Worm (Caenorhabditis elegans) whole organism, late embryonic: ENCODE data around the gene nhr-181.

Experiments used
- C38D4.7 ChIP-seq: fragments of 200-800 bp; sonication (Bioruptor generic); optimal IDR thresholded peaks from 2 replicates; lab custom pipeline; 2018; ENCODE audit warnings: mild to moderate bottlenecking, missing genetic modification characterization, moderate library complexity, missing compliant biosample characterization
- K02D7.2 ChIP-seq: sonication (generic microtip); optimal IDR thresholded peaks from 2 replicates; lab custom pipeline; 2017; ENCODE audit warnings: mild to moderate bottlenecking, missing genetic modification characterization, missing compliant biosample characterization
- K09A11.1 ChIP-seq: sonication (generic microtip); optimal IDR thresholded peaks from 2 replicates; lab custom pipeline; 2017; ENCODE audit warnings: antibody characterized with exemption, mild to moderate bottlenecking, missing genetic modification characterization, missing compliant biosample characterization; ENCODE audit not compliant: insufficient read depth
- T23F11.4 ChIP-seq: fragments of 200-800 bp; sonication (Bioruptor generic); optimal IDR thresholded peaks from 2 replicates; lab custom pipeline; 2018; ENCODE audit warnings: mild to moderate bottlenecking, missing genetic modification characterization, missing compliant biosample characterization
- ahr-1 ChIP-seq: sonication (generic microtip); optimal IDR thresholded peaks from 2 replicates; lab custom pipeline; 2016; ENCODE audit warnings: missing genetic modification characterization, missing compliant biosample characterization
- ceh-2 ChIP-seq: sonication (generic microtip); optimal IDR thresholded peaks from 2 replicates; lab custom pipeline; 2016; ENCODE audit warnings: missing genotype, missing genetic modification characterization, missing compliant biosample characterization
- ceh-22 ChIP-seq: sonication (generic microtip); optimal IDR thresholded peaks from 2 replicates; lab custom pipeline; 2017; ENCODE audit warnings: missing biosample characterization, missing genetic modification characterization
- ceh-24 ChIP-seq: sonication (generic microtip); optimal IDR thresholded peaks from 2 replicates; lab custom pipeline; 2016; ENCODE audit warnings: mild to moderate bottlenecking, missing genetic modification characterization, missing compliant biosample characterization
- ceh-45 ChIP-seq: fragments of 200-800 bp; sonication (Bioruptor generic); IDR thresholded peaks from 2 replicates; pipeline ENCODE4 v1.3.6; 2022; ENCODE audit warnings: missing genetic modification reagents, missing genetic modification characterization, missing compliant biosample characterization
- ceh-48 ChIP-seq: sonication (generic microtip); optimal IDR thresholded peaks from 2 replicates; lab custom pipeline; 2016; ENCODE audit warnings: missing genetic modification characterization, inconsistent platforms, missing compliant biosample characterization
- che-1 ChIP-seq: sonication (generic microtip); optimal IDR thresholded peaks from 2 replicates; lab custom pipeline; 2016; ENCODE audit warnings: mild to moderate bottlenecking, missing genetic modification characterization, missing compliant biosample characterization
- dve-1 ChIP-seq: sonication (generic microtip); optimal IDR thresholded peaks from 2 replicates; lab custom pipeline; 2017; ENCODE audit warnings: antibody characterized with exemption, mild to moderate bottlenecking, missing genetic modification characterization, missing compliant biosample characterization
- ets-4 ChIP-seq: sonication (generic microtip); optimal IDR thresholded peaks from 2 replicates; lab custom pipeline; 2016; ENCODE audit warnings: missing genetic modification characterization, missing compliant biosample characterization
- fax-1 ChIP-seq: sonication (generic microtip); optimal IDR thresholded peaks from 2 replicates; lab custom pipeline; 2016; ENCODE audit warnings: missing genotype, missing genetic modification characterization, missing compliant biosample characterization
- fkh-10 ChIP-seq: fragments of 150-350 bp; optimal IDR thresholded peaks from 2 replicates; lab custom pipeline; 2014; ENCODE audit warnings: missing biosample characterization, missing genetic modification reagents, missing genetic modification characterization
- fkh-6 ChIP-seq: sonication (generic microtip); optimal IDR thresholded peaks from 2 replicates; lab custom pipeline; 2016; ENCODE audit warnings: missing genetic modification characterization, missing compliant biosample characterization
- gmeb-2 ChIP-seq: sonication (generic microtip); optimal IDR thresholded peaks from 2 replicates; lab custom pipeline; 2016; ENCODE audit warnings: missing genetic modification characterization, inconsistent platforms, missing compliant biosample characterization
- hlh-13 ChIP-seq: fragments of 200-800 bp; sonication (Bioruptor generic); optimal IDR thresholded peaks from 2 replicates; lab custom pipeline; 2018; ENCODE audit warnings: mild to moderate bottlenecking, missing genetic modification characterization, missing compliant biosample characterization
- hlh-15 ChIP-seq: sonication (generic microtip); optimal IDR thresholded peaks from 2 replicates; lab custom pipeline; 2016; ENCODE audit warnings: missing genetic modification characterization, missing compliant biosample characterization
- hlh-30 ChIP-seq: sonication (generic microtip); optimal IDR thresholded peaks from 2 replicates; lab custom pipeline; 2017; ENCODE audit warnings: antibody characterized with exemption, missing genetic modification characterization, missing compliant biosample characterization; ENCODE audit not compliant: insufficient read depth
- hlh-6 ChIP-seq: sonication (generic microtip); optimal IDR thresholded peaks from 2 replicates; lab custom pipeline; 2016; ENCODE audit warnings: missing genotype, missing genetic modification characterization, missing compliant biosample characterization
- lim-6 ChIP-seq: sonication (generic microtip); optimal IDR thresholded peaks from 2 replicates; lab custom pipeline; 2016; ENCODE audit warnings: missing genetic modification characterization, missing compliant biosample characterization
- lin-11 ChIP-seq: fragments of 200-800 bp; sonication (Bioruptor generic); optimal IDR thresholded peaks from 2 replicates; lab custom pipeline; 2018; ENCODE audit warnings: mild to moderate bottlenecking, missing genetic modification characterization, missing compliant biosample characterization
- nfya-1 ChIP-seq: sonication (generic microtip); optimal IDR thresholded peaks from 2 replicates; lab custom pipeline; 2017; ENCODE audit warnings: missing genetic modification characterization, mild to moderate bottlenecking, missing compliant biosample characterization, antibody characterized with exemption, moderate library complexity
- nhr-232 ChIP-seq: sonication (generic microtip); optimal IDR thresholded peaks from 2 replicates; lab custom pipeline; 2016; ENCODE audit warnings: missing genetic modification characterization, missing compliant biosample characterization
- npax-4 ChIP-seq: sonication (generic microtip); optimal IDR thresholded peaks from 2 replicates; lab custom pipeline; 2016; ENCODE audit warnings: missing genetic modification characterization, missing compliant biosample characterization
- odd-2 ChIP-seq: sonication (generic microtip); optimal IDR thresholded peaks from 2 replicates; lab custom pipeline; 2017; ENCODE audit warnings: antibody characterized with exemption, mild to moderate bottlenecking, missing genetic modification characterization, missing compliant biosample characterization
- pax-1 ChIP-seq: fragments of 150-350 bp; optimal IDR thresholded peaks from 2 replicates; lab custom pipeline; 2014; ENCODE audit warnings: missing biosample characterization, missing genetic modification characterization
- pha-2 ChIP-seq: sonication (generic microtip); optimal IDR thresholded peaks from 2 replicates; lab custom pipeline; 2017; ENCODE audit warnings: mild to moderate bottlenecking, missing genetic modification characterization, missing compliant biosample characterization
- pha-4 ChIP-seq: fragments of 150-350 bp; optimal IDR thresholded peaks from 2 replicates; lab custom pipeline; 2018; ENCODE audit warnings: missing biosample characterization, missing genetic modification reagents, missing genetic modification characterization
- pros-1 ChIP-seq: fragments of 150-350 bp; optimal IDR thresholded peaks from 2 replicates; lab custom pipeline; 2014; ENCODE audit warnings: missing biosample characterization, missing genetic modification reagents, missing genetic modification characterization
- ref-2 ChIP-seq: sonication (generic microtip); optimal IDR thresholded peaks from 2 replicates; lab custom pipeline; 2016; ENCODE audit warnings: missing genetic modification characterization, missing compliant biosample characterization
- sdc-2 ChIP-seq: sonication (generic microtip); optimal IDR thresholded peaks from 2 replicates; lab custom pipeline; 2016; ENCODE audit warnings: missing genotype, missing genetic modification characterization, missing compliant biosample characterization
- sox-2 ChIP-seq: fragments of 200-800 bp; sonication (Bioruptor generic); IDR thresholded peaks from 2 replicates; pipeline ENCODE4 v1.3.6; 2022; ENCODE audit warnings: missing genetic modification reagents, missing genetic modification characterization, missing compliant biosample characterization
- sox-4 ChIP-seq: sonication (generic microtip); optimal IDR thresholded peaks from 2 replicates; lab custom pipeline; 2017; ENCODE audit warnings: mild to moderate bottlenecking, missing genetic modification characterization, inconsistent platforms, missing compliant biosample characterization
- ttx-3 ChIP-seq: sonication (generic microtip); optimal IDR thresholded peaks from 2 replicates; lab custom pipeline; 2016; ENCODE audit warnings: missing genetic modification reagents, missing genetic modification characterization, missing compliant biosample characterization
- unc-55 ChIP-seq: sonication (generic microtip); optimal IDR thresholded peaks from 2 replicates; lab custom pipeline; 2017; ENCODE audit warnings: missing biosample characterization, missing genetic modification reagents, missing genetic modification characterization
- unc-86 ChIP-seq: sonication (generic microtip); optimal IDR thresholded peaks from 2 replicates; lab custom pipeline; 2016; ENCODE audit warnings: missing genetic modification characterization, missing compliant biosample characterization
- ztf-16 ChIP-seq: sonication (generic microtip); optimal IDR thresholded peaks from 2 replicates; lab custom pipeline; 2017; ENCODE audit warnings: missing genetic modification characterization, missing compliant biosample characterization

nhr-181 gene

DNA sequence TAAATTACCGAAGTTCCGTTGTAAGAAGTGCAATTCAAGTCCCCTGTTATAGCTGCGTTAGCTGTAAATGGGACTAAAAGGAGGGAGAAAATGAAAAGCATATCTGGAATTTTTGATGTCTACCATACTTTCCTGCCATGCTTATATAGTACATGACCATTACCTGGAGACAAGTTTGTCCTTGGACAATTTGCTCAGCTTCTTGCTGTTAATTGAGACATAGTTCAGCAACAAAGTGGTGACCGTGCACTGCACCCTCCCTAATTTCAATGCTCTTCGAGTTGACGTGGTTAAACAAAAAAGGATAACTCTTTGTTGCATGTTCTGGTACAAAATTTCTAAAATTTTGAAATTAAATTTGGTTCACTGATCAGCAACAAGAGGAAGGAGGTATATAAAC is 32.6 kb downstream of the nhr-181 start, which contains the start of gene T05B4.13:
Gene T05B4.13, minus strand, starts transcription at position 101 of the 400 bp plus-strand sequence.
- TF ChIP-seq nfya-1 (no peak), hlh-13 (no peak), ztf-16 (tag; lab: Kevin White, UChicago) (no peak), unc-86 (tag; lab: Kevin White, UChicago) (no peak), sox-2 (GFP tag; lab: Robert Waterston, UW) (no peak)

DNA sequence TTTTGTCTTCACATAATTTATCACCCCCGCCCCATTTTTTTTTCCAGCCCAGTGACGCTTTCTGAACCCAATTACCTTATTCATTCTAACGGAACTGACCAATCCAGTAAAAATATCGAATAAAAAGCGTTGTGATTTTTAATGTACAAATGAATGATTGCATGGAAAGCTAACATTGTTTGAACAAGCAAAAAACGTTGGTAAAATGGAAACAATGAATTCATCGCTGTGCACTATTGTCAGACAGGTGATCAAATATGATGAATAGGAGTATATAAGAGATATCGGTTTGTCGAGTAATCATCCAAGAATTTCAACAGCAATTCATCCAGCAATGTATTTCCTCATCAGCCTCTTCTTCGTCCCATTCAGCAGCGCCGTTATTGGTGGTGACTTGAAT is 34.8 kb downstream of the nhr-181 start, which contains the start of gene phat-4:
Gene phat-4, plus strand, starts transcription at position 301 of the 400 bp plus-strand sequence.
- TF ChIP-seq ceh-2 (tag; lab: Kevin White, UChicago) = no peak
- no peak for TF ChIP-seq ceh-48 (tag; lab: Kevin White, UChicago)
- no peak for TF ChIP-seq dve-1 (tag; lab: Kevin White, UChicago)
- TF ChIP-seq ref-2 (tag; lab: Kevin White, UChicago) = no peak
- no peak for TF ChIP-seq K09A11.1 (tag; lab: Kevin White, UChicago)
- TF ChIP-seq hlh-6 (tag; lab: Kevin White, UChicago) = no peak
- TF ChIP-seq ceh-22 (tag; lab: Kevin White, UChicago) = no peak
- TF ChIP-seq pax-1 = no peak
- TF ChIP-seq fkh-10 (GFP tag; lab: Kevin White, UChicago) = no peak

DNA sequence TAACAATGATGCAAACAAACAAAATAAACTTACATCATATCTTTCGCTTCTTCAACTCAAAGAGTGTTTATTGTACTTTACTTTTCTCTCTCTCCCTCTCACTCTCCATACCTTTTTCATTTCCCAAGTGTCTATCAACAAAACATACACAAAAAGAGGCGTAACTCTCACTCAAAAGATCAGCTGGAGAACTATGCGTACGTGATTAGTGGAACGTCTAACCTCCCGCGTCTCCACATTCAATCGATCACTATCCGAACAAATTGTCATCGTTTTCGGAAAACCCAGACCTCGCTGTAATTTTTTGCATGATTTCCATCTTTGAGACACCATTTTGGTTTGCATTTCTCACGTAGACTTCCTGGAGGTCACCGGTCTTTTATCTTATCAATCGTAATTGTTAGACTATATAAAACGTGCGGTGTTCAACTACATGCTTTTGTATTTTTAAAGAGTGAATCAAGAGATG is 36.7 kb downstream of the nhr-181 start, which contains the start of gene nhr-57:
Gene nhr-57, plus strand, starts transcription at position 419 of the 469 bp plus-strand sequence.
- TF ChIP-seq sdc-2 (tag; lab: Kevin White, UChicago) (no peak), dve-1 (tag; lab: Kevin White, UChicago) (peak; percentile 19)

DNA sequence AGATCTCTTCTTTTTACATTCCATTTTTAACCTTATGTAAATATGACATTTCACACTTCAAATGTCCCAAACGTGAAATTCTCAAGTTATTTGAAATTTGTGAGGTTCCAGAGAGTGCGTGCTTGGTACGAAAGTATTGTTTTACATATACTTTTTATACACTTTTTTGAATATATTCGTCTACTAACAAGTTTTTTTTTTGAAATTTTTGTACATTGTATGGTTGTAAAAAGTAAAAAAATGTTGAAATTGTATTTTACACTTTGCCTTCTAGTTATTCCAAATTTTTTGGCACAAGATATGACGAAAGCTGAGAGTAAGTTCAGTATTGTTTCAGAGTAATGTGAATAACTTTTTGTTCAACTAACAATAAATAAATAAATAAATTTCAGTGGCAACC is 39.9 kb downstream of the nhr-181 start, which contains the start of gene lgc-1:
Gene lgc-1, plus strand, starts transcription at position 301 of the 400 bp plus-strand sequence.
- TF ChIP-seq ttx-3 (tag; lab: Kevin White, UChicago) (no peak), unc-55 (GFP tag; lab: Kevin White, UChicago) (no peak), ceh-45 (GFP tag; lab: Robert Waterston, UW) (no peak), lin-11 (tag; lab: Kevin White, UChicago) (no peak), gmeb-2 (tag; lab: Kevin White, UChicago) (no peak), ztf-16 (tag; lab: Kevin White, UChicago) (no peak), T23F11.4 (GFP tag; lab: Kevin White, UChicago) (no peak), ref-2 (tag; lab: Kevin White, UChicago) (no peak), fkh-6 (tag; lab: Kevin White, UChicago) (no peak), K02D7.2 (no peak), ahr-1 (no peak), ets-4 (no peak), fkh-10 (GFP tag; lab: Kevin White, UChicago) (no peak), sdc-2 (tag; lab: Kevin White, UChicago) (no peak), dve-1 (tag; lab: Kevin White, UChicago) (no peak), sox-4 (no peak), pax-1 (no peak), npax-4 (no peak), C38D4.7 (GFP tag; lab: Kevin White, UChicago) (no peak)

DNA sequence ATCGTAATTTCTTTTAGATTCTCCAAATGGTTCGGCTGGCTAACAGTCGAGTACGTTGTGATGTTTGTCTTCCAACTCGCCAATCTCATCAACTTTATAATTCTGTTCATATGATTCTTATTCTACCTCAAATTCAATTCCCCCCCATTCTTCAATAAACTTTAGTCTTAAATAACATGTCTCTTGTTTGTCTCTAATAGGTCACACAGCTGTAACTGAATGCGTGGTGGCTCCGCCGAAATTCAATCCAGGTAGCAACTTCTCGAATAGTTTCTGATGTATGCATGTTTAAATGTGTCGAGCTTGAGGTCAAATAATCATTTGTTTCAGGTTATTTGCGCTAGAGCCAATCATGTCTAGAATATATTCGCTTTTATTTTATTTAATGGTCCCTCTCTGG is 43.8 kb downstream of the nhr-181 start, which contains the start of gene lgc-29:
Gene lgc-29, plus strand, starts transcription at position 301 of the 400 bp plus-strand sequence.
- TF ChIP-seq dve-1 (tag; lab: Kevin White, UChicago) (no peak), fax-1 (tag; lab: Kevin White, UChicago) (no peak), ahr-1 (no peak), hlh-30 (tag; lab: Kevin White, UChicago) (no peak), odd-2 (tag; lab: Kevin White, UChicago) (no peak), che-1 (no peak), pha-4 (no peak), unc-55 (GFP tag; lab: Kevin White, UChicago) (no peak), nhr-232 (no peak), lin-11 (tag; lab: Kevin White, UChicago) (no peak), pros-1 (tag; lab: Kevin White, UChicago) (no peak), ceh-24 (tag; lab: Kevin White, UChicago) (no peak), pha-2 (tag; lab: Kevin White, UChicago) (no peak), lim-6 (tag; lab: Kevin White, UChicago) (no peak), hlh-15 (tag; lab: Kevin White, UChicago) (no peak)
